Worm (Caenorhabditis elegans): Measurements from ENCODE around the gene atp-4.

atp-4 gene

ce11 chrV:6400950-6401551 lies 25.9 kb downstream of the atp-4 start:
- TF ChIP-seq zip-2 (tag; optimal IDR thresholded peaks at IDR 0.05) (no peak), aly-2 (tag; optimal IDR thresholded peaks at IDR 0.05) (peak; percentile 77), lim-7 (GFP tag; IDR thresholded peaks at IDR 0.05) (peak; percentile 19; the same call in 1 of the 2 replicates), D1046.2 (GFP tag; IDR thresholded peaks at IDR 0.05) (no peak), ztf-11 (tag; optimal IDR thresholded peaks at IDR 0.05) (no peak), dmd-6 (GFP tag; IDR thresholded peaks at IDR 0.05) (no peak), zfp-3 (GFP tag; conservative IDR thresholded peaks at IDR 0.05) (peak; percentile 75), R02D3.7 (tag; optimal IDR thresholded peaks at IDR 0.05) (no peak), nhr-10 (tag; optimal IDR thresholded peaks at IDR 0.05) (peak; percentile 55), nhr-76 (tag; optimal IDR thresholded peaks at IDR 0.05) (no peak), Y75B8A.6 (GFP tag; IDR thresholded peaks at IDR 0.05) (peak; percentile 77), Y5F2A.4 (GFP tag; optimal IDR thresholded peaks at IDR 0.05) (no peak), nhr-42 (GFP tag; IDR thresholded peaks at IDR 0.05) (no peak), lin-15B (tag; optimal IDR thresholded peaks at IDR 0.05) (no peak), F26F4.8 (GFP tag; conservative IDR thresholded peaks at IDR 0.05) (no peak), pqm-1 (tag; optimal IDR thresholded peaks at IDR 0.05) (peak; percentile 14), lin-38 (GFP tag; IDR thresholded peaks at IDR 0.05) (peak; percentile 42), daf-12 (tag; optimal IDR thresholded peaks at IDR 0.05) (no peak), mxl-3 (GFP tag; optimal IDR thresholded peaks at IDR 0.05) (no peak), hlh-11 (tag; optimal IDR thresholded peaks at IDR 0.05) (no peak), nhr-77 (tag; optimal IDR thresholded peaks at IDR 0.05) (peak; percentile 49), unc-39 (tag; optimal IDR thresholded peaks at IDR 0.05) (no peak), lin-1 (GFP tag; IDR thresholded peaks at IDR 0.05) (0 out of 2 replicates have a peak, but pooled peaks have one; percentile 16), ZK337.2 (GFP tag; IDR thresholded peaks at IDR 0.05) (no peak), dve-1 (tag; optimal IDR thresholded peaks at IDR 0.05; ENCODE audit: insufficient read depth) (peak; percentile 59), zip-11 (GFP tag; IDR thresholded peaks at IDR 0.05) (no peak), mep-1 (tag; optimal IDR thresholded peaks at IDR 0.05) (peak; percentile 59), T20F7.1 (GFP tag; optimal IDR thresholded peaks at IDR 0.05) (peak; percentile 55), snpc-1.2 (GFP tag; IDR thresholded peaks at IDR 0.05) (no peak), unc-62 (GFP tag; optimal IDR thresholded peaks at IDR 0.05 in 1 of 2) (peak in 1 of 2 experiments; percentile 57), unc-62 (tag; optimal IDR thresholded peaks at IDR 0.05) (no peak), jun-1 (tag; optimal IDR thresholded peaks at IDR 0.05) (no peak), ceh-62 (tag; optimal IDR thresholded peaks at IDR 0.05) (no peak), tra-1 (GFP tag; IDR thresholded peaks at IDR 0.05) (peak; percentile 12; the same call in 1 of the 2 replicates), aha-1 (tag) (peak; percentile 3), dmd-8 (GFP tag; IDR thresholded peaks at IDR 0.05) (no peak), cey-2 (tag; optimal IDR thresholded peaks at IDR 0.05; ENCODE audit: borderline replicate concordance, insufficient read depth) (no peak), pha-4 (GFP tag; IDR thresholded peaks at IDR 0.05) (0 out of 2 replicates have a peak, but pooled peaks have one; percentile 20), pha-4 (tag; optimal IDR thresholded peaks at IDR 0.05) (no peak), tag-97 (GFP tag; IDR thresholded peaks at IDR 0.05) (no peak), nhr-28 (tag; optimal IDR thresholded peaks at IDR 0.05) (peak; percentile 17)

- TF ChIP-seq php-3 (GFP tag; IDR thresholded peaks at IDR 0.05) = 0 out of 2 replicates have a peak, but pooled peaks have one; percentile 8
- TF ChIP-seq unc-39 (tag; optimal IDR thresholded peaks at IDR 0.05) = no peak
- no peak for TF ChIP-seq zag-1 (tag; optimal IDR thresholded peaks at IDR 0.05)
- no peak for TF ChIP-seq ama-1 (optimal IDR thresholded peaks at IDR 0.05)
- peak; percentile 41 for TF ChIP-seq dve-1 (tag; optimal IDR thresholded peaks at IDR 0.05; ENCODE audit: insufficient read depth)
- peak; percentile 62; the same call in 1 of the 2 replicates for TF ChIP-seq T26A8.4 (GFP tag; IDR thresholded peaks at IDR 0.05)
- TF ChIP-seq tag-97 (GFP tag; IDR thresholded peaks at IDR 0.05) = no peak
- no peak for TF ChIP-seq snpc-4 (tag; optimal IDR thresholded peaks at IDR 0.05)
- TF ChIP-seq zip-2 (tag; optimal IDR thresholded peaks at IDR 0.05) = no peak
- no peak for TF ChIP-seq ceh-62 (tag; optimal IDR thresholded peaks at IDR 0.05)
- TF ChIP-seq pqm-1 (tag; optimal IDR thresholded peaks at IDR 0.05) = peak; percentile 51
- TF ChIP-seq ces-1 (GFP tag; optimal IDR thresholded peaks at IDR 0.05) = no peak
- TF ChIP-seq F37D6.2 (tag; optimal IDR thresholded peaks at IDR 0.05) = no peak
- TF ChIP-seq F10B5.3 (tag; optimal IDR thresholded peaks at IDR 0.05) = no peak
- TF ChIP-seq tra-1 (GFP tag; IDR thresholded peaks at IDR 0.05) = no peak
- TF ChIP-seq dmd-6 (GFP tag; IDR thresholded peaks at IDR 0.05) = no peak
- no peak for TF ChIP-seq dpl-1 (GFP tag; optimal IDR thresholded peaks at IDR 0.05)
- TF ChIP-seq F44E2.7 (GFP tag; IDR thresholded peaks at IDR 0.05) = no peak
- TF ChIP-seq daf-16 (GFP tag; optimal IDR thresholded peaks at IDR 0.05) = no peak
- peak; percentile 90 for TF ChIP-seq daf-16 (tag; optimal IDR thresholded peaks at IDR 0.05)
Observed at ce11 chrV:6400528-6400927, 26.4 kb downstream of the atp-4 start.

Measured in whole organism, L4 larva.